Worm (Caenorhabditis elegans) whole organism, mixed stage, embryonic: ENCODE results near the gene elo-8.

Experiments
- elt-3 ChIP-seq: fragments of 150-350 bp; optimal IDR thresholded peaks from 2 replicates; lab custom pipeline; 2014; ENCODE audit warnings: missing biosample characterization, missing genetic modification characterization
- pha-4 ChIP-seq: fragments of 150-350 bp; optimal IDR thresholded peaks from 2 replicates; lab custom pipeline; 2018; ENCODE audit warnings: missing biosample characterization, missing genetic modification reagents, missing genetic modification characterization
- unc-39 ChIP-seq: fragments of 150-350 bp; optimal IDR thresholded peaks from 2 replicates; lab custom pipeline; 2014; ENCODE audit warnings: missing biosample characterization, missing genetic modification characterization

Gene elo-8

ce11 chrIII:11185483-11186115, 46.3 kb downstream of the elo-8 start:
- TF ChIP-seq unc-39 (tag; lab: Kevin White, UChicago) (no peak), elt-3 (no peak), pha-4 (tag; lab: Kevin White, UChicago) (no peak)
